Worm (Caenorhabditis elegans) whole organism, L1 larva: Measurements from ENCODE around the gene C17C3.24.

ENCODE experiments used
- aly-2 ChIP-seq: fragments of 150-350 bp; optimal IDR thresholded peaks from 2 replicates; lab custom pipeline; 2014; ENCODE audit warnings: missing biosample characterization, missing genetic modification characterization
- ceh-82 ChIP-seq, 3 experiments: fragments of 150-350 bp in 1 of 3; sonication (generic microtip) in 2 of 3; optimal IDR thresholded peaks; 2 replicates each; lab custom pipeline; 2014 to 2017; ENCODE audit warnings: missing biosample characterization in 3 of 3, missing genetic modification characterization in 3 of 3
- elt-3 ChIP-seq, 6 experiments: fragments of 150-350 bp in 1 of 6; sonication (generic microtip); optimal IDR thresholded peaks; 2 replicates each; lab custom pipeline; 2017 to 2018; ENCODE audit warnings: missing biosample characterization in 6 of 6, missing genetic modification characterization in 6 of 6, inconsistent platforms in 1 of 6
- lin-15B ChIP-seq: fragments of 150-350 bp; sonication (generic microtip); optimal IDR thresholded peaks from 3 replicates; lab custom pipeline; 2014; ENCODE audit warnings: missing biosample characterization, missing genetic modification characterization
- lin-35 ChIP-seq, 2 experiments: fragments of 150-350 bp; optimal IDR thresholded peaks; 2 replicates each; lab custom pipeline; 2014; ENCODE audit warnings: missing biosample characterization in 2 of 2, missing genetic modification characterization in 2 of 2, missing genetic modification reagents in 2 of 2
- nhr-11 ChIP-seq: fragments of 150-350 bp; optimal IDR thresholded peaks from 2 replicates; lab custom pipeline; 2014; ENCODE audit warnings: missing biosample characterization, missing genetic modification characterization
- nhr-12 ChIP-seq: sonication (generic microtip); optimal IDR thresholded peaks from 2 replicates; lab custom pipeline; 2017; ENCODE audit warnings: missing biosample characterization, missing genetic modification characterization
- nhr-47 ChIP-seq: sonication (generic microtip); optimal IDR thresholded peaks from 2 replicates; lab custom pipeline; 2016; ENCODE audit warnings: mild to moderate bottlenecking, missing genetic modification characterization, moderate library complexity, missing compliant biosample characterization
- nhr-84 ChIP-seq: sonication (generic microtip); optimal IDR thresholded peaks from 2 replicates; lab custom pipeline; 2017; ENCODE audit warnings: missing biosample characterization, missing genetic modification characterization
- skn-1 ChIP-seq: fragments of 150-350 bp; optimal IDR thresholded peaks from 2 replicates; lab custom pipeline; 2014; ENCODE audit warnings: missing biosample characterization, missing genetic modification characterization
- snpc-4 ChIP-seq: fragments of 150-350 bp; optimal IDR thresholded peaks from 2 replicates; lab custom pipeline; 2014; ENCODE audit warnings: missing biosample characterization, missing genetic modification characterization
- sup-37 ChIP-seq: fragments of 200-800 bp; sonication (Bioruptor generic); optimal IDR thresholded peaks from 2 replicates; lab custom pipeline; 2018; ENCODE audit warnings: mild to moderate bottlenecking, missing genetic modification characterization, missing compliant biosample characterization
- zag-1 ChIP-seq: fragments of 150-350 bp; optimal IDR thresholded peaks from 2 replicates; lab custom pipeline; 2014; ENCODE audit warnings: missing biosample characterization, missing genetic modification characterization

DNA sequence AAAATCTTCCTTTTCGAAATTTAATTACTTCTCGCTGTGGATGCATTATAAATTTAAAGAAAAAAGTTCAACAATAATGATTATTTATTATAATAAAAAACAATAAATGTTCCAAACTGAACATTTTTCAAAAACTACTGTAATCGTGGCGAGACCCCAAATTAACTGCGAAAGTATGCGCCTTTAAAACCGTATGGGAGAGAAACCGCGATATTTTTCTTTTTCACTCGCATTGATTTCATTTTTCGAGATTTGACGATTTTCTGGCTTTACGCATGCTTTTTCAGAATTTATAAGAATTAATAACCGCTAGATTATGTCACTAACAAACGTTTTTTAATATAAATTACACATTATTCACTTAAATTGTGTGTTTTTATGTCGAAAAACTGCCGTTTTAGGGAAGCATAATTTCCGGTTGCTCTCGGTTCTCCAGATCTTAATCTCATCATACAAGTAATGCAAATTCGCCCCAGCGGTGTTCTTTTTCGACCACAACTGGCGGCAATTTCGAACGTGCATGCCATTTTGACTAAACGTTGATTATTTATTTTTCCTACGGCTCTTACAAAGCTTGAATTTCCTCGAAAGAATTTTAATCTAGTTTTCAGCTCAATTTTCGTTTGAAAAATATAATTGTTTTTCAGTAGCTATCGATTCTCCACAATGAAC lies 40.5 kb downstream of the C17C3.24 start, which contains the start of gene F12A10.8:
- no peak for TF ChIP-seq nhr-84 (tag; lab: Kevin White, UChicago)
- TF ChIP-seq zag-1 (tag; lab: Kevin White, UChicago), result no peak
- peak; percentile 17 for TF ChIP-seq skn-1 (tag; lab: Kevin White, UChicago)
- no peak for TF ChIP-seq nhr-47 (tag; lab: Kevin White, UChicago)
- TF ChIP-seq aly-2 (tag; lab: Kevin White, UChicago), result no peak
- peak in 1 of 3 experiments; percentile 32 for TF ChIP-seq ceh-82 (tag; optimal IDR thresholded peaks at IDR 0.05; lab: Kevin White, UChicago)
- no peak for TF ChIP-seq nhr-12 (tag; lab: Kevin White, UChicago)
- TF ChIP-seq elt-3 (tag; optimal IDR thresholded peaks at IDR 0.05; lab: Kevin White, UChicago), result no peak
- no peak for TF ChIP-seq snpc-4 (tag; lab: Kevin White, UChicago)
- peak; percentile 67 for TF ChIP-seq lin-15B (tag; lab: Kevin White, UChicago)
- no peak for TF ChIP-seq nhr-11
- TF ChIP-seq sup-37 (GFP tag; lab: Kevin White, UChicago), result no peak
- TF ChIP-seq lin-35 (GFP tag; optimal IDR thresholded peaks at IDR 0.05; lab: Kevin White, UChicago), result peak; percentile 75 to 92
